Worm (Caenorhabditis elegans) whole organism, L1 larva: ENCODE results near the gene tmc-2.

Experiments
- C16A3.4 ChIP-seq: fragments of 150-350 bp; optimal IDR thresholded peaks from 2 replicates; lab custom pipeline; 2014; ENCODE audit warnings: missing biosample characterization, missing genetic modification characterization
- F16B12.6 ChIP-seq: fragments of 150-350 bp; optimal IDR thresholded peaks from 2 replicates; lab custom pipeline; 2014; ENCODE audit warnings: missing biosample characterization, missing genetic modification characterization
- aha-1 ChIP-seq: fragments of 150-350 bp; optimal IDR thresholded peaks from 2 replicates; lab custom pipeline; 2014; ENCODE audit warnings: missing biosample characterization, missing genetic modification characterization
- alr-1 ChIP-seq: fragments of 200-800 bp; sonication (Bioruptor generic); optimal IDR thresholded peaks from 2 replicates; lab custom pipeline; 2018; ENCODE audit warnings: borderline replicate concordance, mild to moderate bottlenecking, missing genetic modification characterization, missing compliant biosample characterization
- aly-2 ChIP-seq: fragments of 150-350 bp; optimal IDR thresholded peaks from 2 replicates; lab custom pipeline; 2014; ENCODE audit warnings: missing biosample characterization, missing genetic modification characterization
- ama-1 ChIP-seq: fragments of 150-350 bp; optimal IDR thresholded peaks from 2 replicates; lab custom pipeline; 2014
- blmp-1 ChIP-seq: fragments of 150-350 bp; optimal IDR thresholded peaks from 2 replicates; lab custom pipeline; 2014; ENCODE audit warnings: missing biosample characterization, missing genetic modification characterization
- ceh-63 ChIP-seq: fragments of 200-800 bp; sonication (Bioruptor generic); optimal IDR thresholded peaks from 2 replicates; lab custom pipeline; 2018; ENCODE audit warnings: mild to moderate bottlenecking, missing genetic modification characterization, missing compliant biosample characterization
- ceh-82 ChIP-seq, 3 experiments: fragments of 150-350 bp in 1 of 3; sonication (generic microtip) in 2 of 3; optimal IDR thresholded peaks; 2 replicates each; lab custom pipeline; 2014 to 2017; ENCODE audit warnings: missing biosample characterization in 3 of 3, missing genetic modification characterization in 3 of 3
- dpl-1 ChIP-seq, 3 experiments: fragments of 150-350 bp in 2 of 3; sonication (generic microtip) in 1 of 3; optimal IDR thresholded peaks; 2 replicates each; lab custom pipeline; 2014 to 2017; ENCODE audit warnings: missing biosample characterization in 3 of 3, missing genetic modification characterization in 3 of 3, missing genetic modification reagents in 3 of 3
- dsc-1 ChIP-seq: sonication (generic microtip); optimal IDR thresholded peaks from 2 replicates; lab custom pipeline; 2016; ENCODE audit warnings: mild to moderate bottlenecking, missing genetic modification characterization, missing compliant biosample characterization
- efl-3 ChIP-seq: fragments of 200-800 bp; sonication (Bioruptor generic); optimal IDR thresholded peaks from 2 replicates; lab custom pipeline; 2018; ENCODE audit warnings: mild to moderate bottlenecking, missing genetic modification characterization, missing compliant biosample characterization
- ets-5 ChIP-seq: fragments of 200-800 bp; sonication (Bioruptor generic); IDR thresholded peaks from 2 replicates; pipeline ENCODE4 v1.3.6; 2022; ENCODE audit warnings: missing genetic modification characterization, missing compliant biosample characterization
- fkh-4 ChIP-seq: sonication (generic microtip); optimal IDR thresholded peaks from 2 replicates; lab custom pipeline; 2016; ENCODE audit warnings: missing compliant biosample characterization, missing genetic modification characterization, borderline replicate concordance
- fkh-8 ChIP-seq: sonication (generic microtip); optimal IDR thresholded peaks from 2 replicates; lab custom pipeline; 2016; ENCODE audit warnings: mild to moderate bottlenecking, missing genetic modification characterization, missing compliant biosample characterization
- fos-1 ChIP-seq: fragments of 150-350 bp; optimal IDR thresholded peaks from 2 replicates; lab custom pipeline; 2014; ENCODE audit warnings: missing biosample characterization, missing genetic modification characterization
- hlh-17 ChIP-seq: fragments of 200-800 bp; sonication (Bioruptor generic); optimal IDR thresholded peaks from 2 replicates; lab custom pipeline; 2018; ENCODE audit warnings: missing genetic modification characterization, mild to moderate bottlenecking, missing compliant biosample characterization, moderate library complexity, borderline replicate concordance
- hlh-4 ChIP-seq: sonication (generic microtip); optimal IDR thresholded peaks from 2 replicates; lab custom pipeline; 2016; ENCODE audit warnings: mild to moderate bottlenecking, missing genetic modification characterization, missing compliant biosample characterization
- hpl-2 ChIP-seq: fragments of 150-350 bp; optimal IDR thresholded peaks from 2 replicates; lab custom pipeline; 2014; ENCODE audit warnings: missing biosample characterization, missing genetic modification reagents, missing genetic modification characterization
- irx-1 ChIP-seq: sonication (generic microtip); optimal IDR thresholded peaks from 2 replicates; lab custom pipeline; 2016; ENCODE audit warnings: missing genetic modification characterization, missing compliant biosample characterization
- isw-1 ChIP-seq: fragments of 200-800 bp; sonication (Bioruptor generic); IDR thresholded peaks from 2 replicates; pipeline ENCODE4 v1.3.6; 2022; ENCODE audit warnings: missing genetic modification characterization, missing compliant biosample characterization
- lin-13 ChIP-seq: fragments of 150-350 bp; optimal IDR thresholded peaks from 2 replicates; lab custom pipeline; 2014; ENCODE audit warnings: missing biosample characterization, missing genetic modification reagents, missing genetic modification characterization
- lin-14 ChIP-seq: fragments of 200-800 bp; sonication (Bioruptor generic); optimal IDR thresholded peaks from 2 replicates; lab custom pipeline; 2018; ENCODE audit warnings: mild to moderate bottlenecking, missing genetic modification characterization, moderate library complexity, missing compliant biosample characterization
- lin-39 ChIP-seq: fragments of 150-350 bp; optimal IDR thresholded peaks from 2 replicates; lab custom pipeline; 2014; ENCODE audit warnings: missing biosample characterization, missing genetic modification reagents, missing genetic modification characterization
- lir-3 ChIP-seq: sonication (generic microtip); optimal IDR thresholded peaks from 2 replicates; lab custom pipeline; 2016; ENCODE audit warnings: mild to moderate bottlenecking, missing genetic modification characterization, moderate library complexity, missing compliant biosample characterization; ENCODE audit not compliant: poor library complexity
- lsy-2 ChIP-seq, 2 experiments: fragments of 150-350 bp; optimal IDR thresholded peaks; 2 replicates each; lab custom pipeline; 2014; ENCODE audit warnings: missing biosample characterization in 2 of 2, missing genetic modification characterization in 2 of 2
- mdl-1 ChIP-seq, 2 experiments: fragments of 150-350 bp; optimal IDR thresholded peaks; 2 replicates each; lab custom pipeline; 2014 to 2017; ENCODE audit warnings: missing biosample characterization in 2 of 2, missing genetic modification characterization in 2 of 2, inconsistent platforms in 1 of 2
- mef-2 ChIP-seq: fragments of 150-350 bp; optimal IDR thresholded peaks from 2 replicates; lab custom pipeline; 2014; ENCODE audit warnings: missing biosample characterization, missing genetic modification characterization
- mep-1 ChIP-seq: fragments of 150-350 bp; optimal IDR thresholded peaks from 2 replicates; lab custom pipeline; 2014; ENCODE audit warnings: missing biosample characterization, missing genetic modification characterization
- nhr-12 ChIP-seq: sonication (generic microtip); optimal IDR thresholded peaks from 2 replicates; lab custom pipeline; 2017; ENCODE audit warnings: missing biosample characterization, missing genetic modification characterization
- nhr-19 ChIP-seq: fragments of 200-800 bp; sonication (Bioruptor generic); conservative IDR thresholded peaks from 2 replicates; pipeline ENCODE4 v1.3.6; 2022; ENCODE audit warnings: missing genetic modification characterization, missing compliant biosample characterization
- nhr-237 ChIP-seq: fragments of 150-350 bp; optimal IDR thresholded peaks from 2 replicates; lab custom pipeline; 2014; ENCODE audit warnings: missing biosample characterization, missing genetic modification characterization
- nhr-71 ChIP-seq: sonication (generic microtip); optimal IDR thresholded peaks from 2 replicates; lab custom pipeline; 2016; ENCODE audit warnings: mild to moderate bottlenecking, missing genetic modification characterization, moderate library complexity, missing compliant biosample characterization
- nhr-76 ChIP-seq: sonication (generic microtip); optimal IDR thresholded peaks from 2 replicates; lab custom pipeline; 2017; ENCODE audit warnings: missing biosample characterization, missing genetic modification characterization
- nhr-85 ChIP-seq: sonication (generic microtip); peaks from one replicate; lab custom pipeline; 2016; ENCODE audit warnings: missing genetic modification characterization, inconsistent platforms, missing compliant biosample characterization
- nhr-90 ChIP-seq: sonication (generic microtip); optimal IDR thresholded peaks from 2 replicates; lab custom pipeline; 2016; ENCODE audit warnings: mild to moderate bottlenecking, missing genetic modification characterization, missing compliant biosample characterization; ENCODE audit not compliant: poor library complexity
- pax-3 ChIP-seq: fragments of 200-800 bp; sonication (Bioruptor generic); optimal IDR thresholded peaks from 2 replicates; lab custom pipeline; 2018; ENCODE audit warnings: mild to moderate bottlenecking, missing genetic modification characterization, moderate library complexity, missing compliant biosample characterization
- pqm-1 ChIP-seq: sonication (generic microtip); optimal IDR thresholded peaks from 3 replicates; lab custom pipeline; 2017; ENCODE audit warnings: missing biosample characterization, missing genetic modification characterization
- rnt-1 ChIP-seq: sonication (generic microtip); optimal IDR thresholded peaks from 2 replicates; lab custom pipeline; 2016; ENCODE audit warnings: mild to moderate bottlenecking, missing genetic modification characterization, moderate library complexity, missing compliant biosample characterization
- skn-1 ChIP-seq: fragments of 150-350 bp; optimal IDR thresholded peaks from 2 replicates; lab custom pipeline; 2014; ENCODE audit warnings: missing biosample characterization, missing genetic modification characterization
- snu-23 ChIP-seq: sonication (generic microtip); optimal IDR thresholded peaks from 2 replicates; lab custom pipeline; 2016; ENCODE audit warnings: missing genetic modification characterization, missing compliant biosample characterization
- sox-4 ChIP-seq: sonication (generic microtip); optimal IDR thresholded peaks from 2 replicates; lab custom pipeline; 2016; ENCODE audit warnings: missing genetic modification characterization, missing compliant biosample characterization
- sptf-1 ChIP-seq: fragments of 150-350 bp; optimal IDR thresholded peaks from 2 replicates; lab custom pipeline; 2014; ENCODE audit warnings: missing biosample characterization, missing genetic modification characterization
- tlp-1 ChIP-seq: fragments of 150-350 bp; optimal IDR thresholded peaks from 2 replicates; lab custom pipeline; 2014; ENCODE audit warnings: missing biosample characterization, missing genetic modification characterization
- unc-30 ChIP-seq: sonication (generic microtip); optimal IDR thresholded peaks from 2 replicates; lab custom pipeline; 2017; ENCODE audit warnings: missing biosample characterization, missing genetic modification characterization
- unc-62 ChIP-seq: fragments of 150-350 bp; optimal IDR thresholded peaks from 2 replicates; lab custom pipeline; 2014; ENCODE audit warnings: missing biosample characterization, missing genetic modification reagents, missing genetic modification characterization
- unc-98 ChIP-seq: fragments of 200-800 bp; sonication (Bioruptor generic); IDR thresholded peaks from 2 replicates; pipeline ENCODE4 v1.3.6; 2022; ENCODE audit warnings: missing genetic modification characterization, missing compliant biosample characterization
- xbp-1 ChIP-seq: sonication (generic microtip); optimal IDR thresholded peaks from 2 replicates; lab custom pipeline; 2016; ENCODE audit warnings: missing genetic modification characterization, missing compliant biosample characterization
- ztf-4 ChIP-seq: fragments of 150-350 bp; optimal IDR thresholded peaks from 2 replicates; lab custom pipeline; 2014; ENCODE audit warnings: missing biosample characterization, missing genetic modification characterization

tmc-2 gene

ce11 chrX:9337832-9338231 lies 34.3 kb downstream of the tmc-2 start (continued):
- peak; percentile 79 for TF ChIP-seq nhr-85 (tag; lab: Kevin White, UChicago)
- no peak for TF ChIP-seq sox-4 (tag; lab: Kevin White, UChicago)
- TF ChIP-seq snu-23 = peak; percentile 74
- TF ChIP-seq unc-30 = no peak
- TF ChIP-seq tlp-1 = no peak
- peak; percentile 92 for TF ChIP-seq F16B12.6 (tag; lab: Kevin White, UChicago)
- no peak for TF ChIP-seq efl-3 (GFP tag; lab: Kevin White, UChicago)
- TF ChIP-seq lir-3 = no peak
- no peak for TF ChIP-seq ets-5 (GFP tag; lab: Robert Waterston, UW)
- TF ChIP-seq mdl-1 (tag; optimal IDR thresholded peaks at IDR 0.05; lab: Kevin White, UChicago) = peak in 1 of 2 experiments; percentile 51
- TF ChIP-seq aly-2 (tag; lab: Kevin White, UChicago) = no peak
- TF ChIP-seq skn-1 (tag; lab: Kevin White, UChicago) = no peak
- TF ChIP-seq nhr-237 (tag; lab: Kevin White, UChicago) = no peak
- TF ChIP-seq lin-14 = peak; percentile 90
- TF ChIP-seq nhr-71 (tag; lab: Kevin White, UChicago) = peak; percentile 73
- TF ChIP-seq lin-13 = no peak
- no peak for TF ChIP-seq aha-1 (tag; lab: Kevin White, UChicago)
- TF ChIP-seq nhr-76 (tag; lab: Kevin White, UChicago) = no peak
- TF ChIP-seq unc-98 (GFP tag; lab: Robert Waterston, UW) = no peak
- TF ChIP-seq pax-3 = no peak
- no peak for TF ChIP-seq pqm-1 (tag; lab: Kevin White, UChicago)
- no peak for TF ChIP-seq sptf-1 (tag; lab: Kevin White, UChicago)
- peak; percentile 65 for TF ChIP-seq blmp-1
- TF ChIP-seq hlh-4 (tag; lab: Kevin White, UChicago) = no peak
- TF ChIP-seq nhr-90 (tag; lab: Kevin White, UChicago) = peak; percentile 4
- peak; percentile 22 for TF ChIP-seq irx-1 (tag; lab: Kevin White, UChicago)
- TF ChIP-seq C16A3.4 = peak; percentile 64
- no peak for TF ChIP-seq dsc-1 (tag; lab: Kevin White, UChicago)
- no peak for TF ChIP-seq fkh-4
- peak; percentile 46 to 69 for TF ChIP-seq lsy-2 (tag; optimal IDR thresholded peaks at IDR 0.05; lab: Kevin White, UChicago)
- peak; percentile 59 for TF ChIP-seq xbp-1
- TF ChIP-seq nhr-19 (GFP tag; lab: Robert Waterston, UW) = peak; percentile 47; the same call in 1 of the 2 replicates
- TF ChIP-seq alr-1 (tag; lab: Kevin White, UChicago) = no peak
- no peak for TF ChIP-seq ceh-63 (GFP tag; lab: Kevin White, UChicago)
- no peak for TF ChIP-seq unc-62 (GFP tag; lab: Kevin White, UChicago)
- TF ChIP-seq ceh-82 (tag; optimal IDR thresholded peaks at IDR 0.05; lab: Kevin White, UChicago) = peak; percentile 31 to 91 (median 48)
- peak; percentile 41 for TF ChIP-seq fos-1 (tag; lab: Kevin White, UChicago)
- TF ChIP-seq isw-1 = peak; percentile 66
- TF ChIP-seq mef-2 (tag; lab: Kevin White, UChicago) = no peak
- peak; percentile 52 for TF ChIP-seq rnt-1 (tag; lab: Kevin White, UChicago)
- peak; percentile 73 for TF ChIP-seq mep-1
- TF ChIP-seq lin-39 (tag; lab: Kevin White, UChicago) = no peak
- TF ChIP-seq nhr-12 (tag; lab: Kevin White, UChicago) = no peak
- TF ChIP-seq dpl-1 (GFP tag; optimal IDR thresholded peaks at IDR 0.05; lab: Kevin White, UChicago) = peak in 2 of 3 experiments; percentile 13 to 33
- peak; percentile 68 for TF ChIP-seq fkh-8
- TF ChIP-seq ztf-4 = no peak
- TF ChIP-seq hlh-17 (GFP tag; lab: Kevin White, UChicago) = no peak
- TF ChIP-seq ama-1 = no peak
- no peak for TF ChIP-seq hpl-2
